Worm (Caenorhabditis elegans) whole organism, L4 larva: ENCODE data around the gene E04F6.4.

ENCODE experiments used
- F44E2.7 ChIP-seq: fragments of 200-800 bp; sonication (Bioruptor generic); IDR thresholded peaks from 2 replicates; pipeline ENCODE4 v2.1.2; 2022; ENCODE audit warnings: missing genetic modification characterization, missing compliant biosample characterization
- T20F7.1 ChIP-seq: fragments of 200-800 bp; sonication (Bioruptor generic); optimal IDR thresholded peaks from 2 replicates; lab custom pipeline; 2018; ENCODE audit warnings: mild to moderate bottlenecking, missing genetic modification characterization, missing compliant biosample characterization
- T26A8.4 ChIP-seq: fragments of 200-800 bp; sonication (Bioruptor generic); IDR thresholded peaks from 2 replicates; pipeline ENCODE4 v1.3.6; 2022; ENCODE audit warnings: missing genetic modification characterization, missing compliant biosample characterization
- Y75B8A.6 ChIP-seq: fragments of 200-800 bp; sonication (Bioruptor generic); IDR thresholded peaks from 2 replicates; pipeline ENCODE4 v1.3.6; 2022; ENCODE audit warnings: missing genetic modification reagents, missing genetic modification characterization, missing compliant biosample characterization
- aha-1 ChIP-seq: fragments of 150-350 bp; peaks from one replicate; lab custom pipeline; 2014; ENCODE audit warnings: missing biosample characterization, missing genetic modification characterization
- arid-1 ChIP-seq: fragments of 200-800 bp; sonication (Bioruptor generic); conservative IDR thresholded peaks from 2 replicates; pipeline ENCODE4 v1.3.6; 2022; ENCODE audit warnings: missing genetic modification reagents, missing genetic modification characterization, missing compliant biosample characterization
- ces-1 ChIP-seq: fragments of 150-350 bp; sonication (generic microtip); optimal IDR thresholded peaks from 4 replicates; lab custom pipeline; 2014; ENCODE audit warnings: missing biosample characterization, missing genetic modification reagents, missing genetic modification characterization
- daf-16 ChIP-seq, 3 experiments: sonication (generic microtip); optimal IDR thresholded peaks; 2 replicates each; lab custom pipeline; 2016 to 2017; ENCODE audit warnings: missing genetic modification characterization in 3 of 3, missing genetic modification reagents in 3 of 3, mild to moderate bottlenecking in 2 of 3, missing compliant biosample characterization in 2 of 3, missing biosample characterization in 1 of 3, moderate library complexity in 1 of 3
- dmd-6 ChIP-seq: fragments of 200-800 bp; sonication (Bioruptor generic); IDR thresholded peaks from 2 replicates; pipeline ENCODE4 v1.3.6; 2022; ENCODE audit warnings: missing genetic modification reagents, missing genetic modification characterization, missing compliant biosample characterization
- dve-1 ChIP-seq: sonication (generic microtip); optimal IDR thresholded peaks from 2 replicates; lab custom pipeline; 2017; ENCODE audit warnings: antibody characterized with exemption, mild to moderate bottlenecking, missing genetic modification characterization, missing compliant biosample characterization; ENCODE audit not compliant: insufficient read depth
- fkh-10 ChIP-seq: fragments of 150-350 bp; optimal IDR thresholded peaks from 2 replicates; lab custom pipeline; 2014; ENCODE audit warnings: missing biosample characterization, missing genetic modification reagents, missing genetic modification characterization
- fos-1 ChIP-seq: fragments of 150-350 bp; optimal IDR thresholded peaks from 2 replicates; lab custom pipeline; 2014; ENCODE audit warnings: missing biosample characterization, missing genetic modification characterization
- hif-1 ChIP-seq, 2 experiments: sonication (generic microtip); optimal IDR thresholded peaks; 2 replicates each; lab custom pipeline; 2016 to 2017; ENCODE audit warnings: missing compliant biosample characterization in 2 of 2, missing genetic modification characterization in 2 of 2, missing genetic modification reagents in 2 of 2, missing genotype in 2 of 2, mild to moderate bottlenecking in 1 of 2
- hlh-11 ChIP-seq: fragments of 200-800 bp; sonication (Bioruptor generic); optimal IDR thresholded peaks from 2 replicates; lab custom pipeline; 2018; ENCODE audit warnings: mild to moderate bottlenecking, missing genetic modification characterization, missing compliant biosample characterization
- hlh-30 ChIP-seq: sonication (generic microtip); optimal IDR thresholded peaks from 2 replicates; lab custom pipeline; 2017; ENCODE audit warnings: antibody characterized with exemption, mild to moderate bottlenecking, missing genetic modification characterization, missing compliant biosample characterization; ENCODE audit not compliant: insufficient read depth
- lin-13 ChIP-seq: fragments of 150-350 bp; optimal IDR thresholded peaks from 2 replicates; lab custom pipeline; 2014; ENCODE audit warnings: missing biosample characterization, missing genetic modification reagents, missing genetic modification characterization
- lin-15B ChIP-seq: fragments of 150-350 bp; sonication (generic microtip); optimal IDR thresholded peaks from 3 replicates; lab custom pipeline; 2014; ENCODE audit warnings: missing biosample characterization, missing genetic modification characterization
- lsy-2 ChIP-seq, 2 experiments: fragments of 150-350 bp in 1 of 2; sonication (generic microtip) in 1 of 2; optimal IDR thresholded peaks; 2 replicates each; lab custom pipeline; 2014 to 2017; ENCODE audit warnings: missing biosample characterization in 2 of 2, missing genetic modification characterization in 2 of 2
- mdl-1 ChIP-seq, 2 experiments: fragments of 150-350 bp in 1 of 2; sonication (generic microtip) in 1 of 2; optimal IDR thresholded peaks; 2 replicates each; lab custom pipeline; 2014 to 2017; ENCODE audit warnings: missing biosample characterization in 2 of 2, missing genetic modification characterization in 2 of 2
- mxl-2 ChIP-seq: fragments of 200-800 bp; sonication (Bioruptor generic); conservative IDR thresholded peaks from 2 replicates; pipeline ENCODE4 v1.3.6; 2022; ENCODE audit warnings: missing genetic modification reagents, missing genetic modification characterization, missing compliant biosample characterization
- mxl-3 ChIP-seq: fragments of 200-800 bp; sonication (Bioruptor generic); optimal IDR thresholded peaks from 2 replicates; lab custom pipeline; 2018; ENCODE audit warnings: mild to moderate bottlenecking, missing genetic modification characterization, missing compliant biosample characterization
- nhr-10 ChIP-seq: fragments of 150-350 bp; optimal IDR thresholded peaks from 2 replicates; lab custom pipeline; 2014; ENCODE audit warnings: missing biosample characterization, missing genetic modification characterization
- nhr-102 ChIP-seq: sonication (generic microtip); optimal IDR thresholded peaks from 2 replicates; lab custom pipeline; 2016; ENCODE audit warnings: mild to moderate bottlenecking, missing genetic modification characterization, moderate library complexity, missing compliant biosample characterization
- nhr-237 ChIP-seq: sonication (generic microtip); optimal IDR thresholded peaks from 2 replicates; lab custom pipeline; 2017; ENCODE audit warnings: missing biosample characterization, missing genetic modification characterization
- nhr-25 ChIP-seq: sonication (generic microtip); optimal IDR thresholded peaks from 2 replicates; lab custom pipeline; 2017; ENCODE audit warnings: missing genetic modification characterization, mild to moderate bottlenecking, missing compliant biosample characterization, antibody characterized with exemption, moderate library complexity, borderline replicate concordance; ENCODE audit not compliant: insufficient read depth
- nhr-28 ChIP-seq: fragments of 150-350 bp; optimal IDR thresholded peaks from 2 replicates; lab custom pipeline; 2014; ENCODE audit warnings: missing biosample characterization, missing genetic modification characterization
- nhr-48 ChIP-seq: sonication (generic microtip); optimal IDR thresholded peaks from 2 replicates; lab custom pipeline; 2016; ENCODE audit warnings: mild to moderate bottlenecking, missing genetic modification characterization, missing compliant biosample characterization
- nhr-76 ChIP-seq: fragments of 150-350 bp; optimal IDR thresholded peaks from 2 replicates; lab custom pipeline; 2014; ENCODE audit warnings: missing biosample characterization, missing genetic modification characterization
- nhr-77 ChIP-seq: fragments of 150-350 bp; optimal IDR thresholded peaks from 2 replicates; lab custom pipeline; 2014; ENCODE audit warnings: missing biosample characterization, missing genetic modification characterization
- pha-4 ChIP-seq, 2 experiments: fragments of 150-350 bp in 1 of 2; fragments of 200-800 bp in 1 of 2; sonication (Bioruptor generic) in 1 of 2; IDR thresholded peaks in 1 of 2; optimal IDR thresholded peaks in 1 of 2; 2 replicates each; pipeline versions ENCODE4 v1.3.6 to Lab custom; 2014 to 2022; ENCODE audit warnings: missing genetic modification characterization in 2 of 2, missing genetic modification reagents in 2 of 2, missing biosample characterization in 1 of 2, missing compliant biosample characterization in 1 of 2
- php-3 ChIP-seq: fragments of 200-800 bp; sonication (Bioruptor generic); IDR thresholded peaks from 2 replicates; pipeline ENCODE4 v1.3.6; 2022; ENCODE audit warnings: missing genetic modification reagents, missing genetic modification characterization, missing compliant biosample characterization
- pqm-1 ChIP-seq: sonication (generic microtip); optimal IDR thresholded peaks from 2 replicates; lab custom pipeline; 2017; ENCODE audit warnings: missing biosample characterization, missing genetic modification characterization
- set-16 ChIP-seq: fragments of 200-800 bp; sonication (Bioruptor generic); IDR thresholded peaks from 2 replicates; pipeline ENCODE4 v1.3.6; 2022; ENCODE audit warnings: missing genetic modification reagents, missing genetic modification characterization, missing compliant biosample characterization
- snpc-4 ChIP-seq: fragments of 150-350 bp; optimal IDR thresholded peaks from 2 replicates; lab custom pipeline; 2014; ENCODE audit warnings: missing biosample characterization, missing genetic modification characterization
- spr-1 ChIP-seq: sonication (generic microtip); optimal IDR thresholded peaks from 2 replicates; lab custom pipeline; 2016; ENCODE audit warnings: mild to moderate bottlenecking, missing genetic modification characterization, missing compliant biosample characterization
- spr-3 ChIP-seq: fragments of 200-800 bp; sonication (Bioruptor generic); optimal IDR thresholded peaks from 2 replicates; lab custom pipeline; 2018; ENCODE audit warnings: mild to moderate bottlenecking, missing genetic modification characterization, missing compliant biosample characterization
- tag-97 ChIP-seq: fragments of 200-800 bp; sonication (Bioruptor generic); IDR thresholded peaks from 2 replicates; pipeline ENCODE4 v1.3.6; 2022; ENCODE audit warnings: missing genetic modification characterization, missing compliant biosample characterization
- unc-62 ChIP-seq, 3 experiments: fragments of 150-350 bp in 1 of 3; sonication (generic microtip); optimal IDR thresholded peaks in 2 of 3; peaks in 1 of 3; 1 replicate in 1 of 3; 2 replicates in 2 of 3; lab custom pipeline; 2014 to 2017; ENCODE audit warnings: missing biosample characterization in 3 of 3, missing genetic modification characterization in 3 of 3, missing genetic modification reagents in 3 of 3, missing genotype in 1 of 3
- vab-7 ChIP-seq: fragments of 200-800 bp; sonication (Bioruptor generic); IDR thresholded peaks from 2 replicates; pipeline ENCODE4 v1.3.6; 2022; ENCODE audit warnings: missing genetic modification reagents, missing genetic modification characterization, missing compliant biosample characterization

E04F6.4 gene

DNA sequence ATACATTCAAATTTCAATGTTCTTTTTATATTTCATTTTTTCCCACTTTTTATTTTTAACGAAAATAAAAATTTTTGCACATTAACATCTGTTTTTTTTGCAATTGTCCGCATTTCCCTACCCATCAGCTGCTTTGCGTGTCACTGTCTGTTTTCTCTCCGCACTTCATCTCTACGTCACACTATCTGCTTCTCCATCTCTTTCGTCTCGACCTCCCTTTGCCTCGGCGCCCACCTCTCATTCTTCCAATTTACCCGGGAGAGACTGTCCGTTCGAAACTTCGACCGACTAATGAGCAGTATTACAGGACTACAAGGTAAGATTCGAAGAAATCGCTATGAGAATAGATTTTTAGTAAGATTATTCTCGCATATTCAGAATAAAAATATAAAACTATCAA is 33.8 kb upstream of the E04F6.4 start, which contains the start of gene C27H5.2 (continued):
- TF ChIP-seq pha-4 (GFP tag; IDR thresholded peaks at IDR 0.05; lab: Robert Waterston, UW): no peak
- TF ChIP-seq pha-4 (tag; optimal IDR thresholded peaks at IDR 0.05; lab: Kevin White, UChicago): no peak

DNA sequence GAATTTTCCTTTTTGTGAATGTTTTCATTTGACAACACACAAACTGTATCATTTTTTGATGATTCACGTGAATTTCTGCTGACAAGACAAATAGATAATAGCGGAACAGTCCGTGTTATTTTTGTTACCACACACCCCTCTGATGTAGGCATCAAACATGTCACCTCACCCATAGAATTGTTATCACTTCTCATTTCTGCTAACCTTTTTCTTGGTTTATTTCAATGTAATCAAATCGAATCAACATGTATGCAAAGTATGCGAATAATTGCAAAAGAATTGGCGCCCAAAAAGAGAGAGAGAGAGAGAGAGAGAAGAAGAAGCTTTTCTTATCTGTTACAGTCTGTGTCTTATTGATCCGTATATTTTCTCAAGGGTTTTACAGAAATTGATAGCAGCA is 31.8 kb upstream of the E04F6.4 start:
- peak; percentile 69 for TF ChIP-seq pqm-1 (tag; lab: Kevin White, UChicago)
- TF ChIP-seq nhr-77 (tag; lab: Kevin White, UChicago): peak; percentile 68
- peak; percentile 75 for TF ChIP-seq hlh-11 (tag; lab: Kevin White, UChicago)
- TF ChIP-seq nhr-28 (tag; lab: Kevin White, UChicago): peak; percentile 93
- no peak for TF ChIP-seq spr-3 (GFP tag; lab: Kevin White, UChicago)
- TF ChIP-seq snpc-4: no peak
- peak; percentile 19 for TF ChIP-seq nhr-48 (tag; lab: Kevin White, UChicago)
- peak; percentile 57 for TF ChIP-seq dve-1 (tag; lab: Kevin White, UChicago)
- TF ChIP-seq daf-16 (GFP tag; optimal IDR thresholded peaks at IDR 0.05; lab: Kevin White, UChicago): no peak
- TF ChIP-seq daf-16 (tag; optimal IDR thresholded peaks at IDR 0.05; lab: Kevin White, UChicago): peak; percentile 95
- TF ChIP-seq pha-4 (GFP tag; IDR thresholded peaks at IDR 0.05; lab: Robert Waterston, UW): no peak
- TF ChIP-seq pha-4 (tag; optimal IDR thresholded peaks at IDR 0.05; lab: Kevin White, UChicago): peak; percentile 42
- TF ChIP-seq mdl-1 (tag; optimal IDR thresholded peaks at IDR 0.05; lab: Kevin White, UChicago): peak in 1 of 2 experiments; percentile 39
- TF ChIP-seq lsy-2 (tag; optimal IDR thresholded peaks at IDR 0.05; lab: Kevin White, UChicago): peak in 1 of 2 experiments; percentile 36
- TF ChIP-seq mxl-3 (GFP tag; lab: Kevin White, UChicago): peak; percentile 33
- TF ChIP-seq T20F7.1 (GFP tag; lab: Kevin White, UChicago): peak; percentile 11
- TF ChIP-seq tag-97 (GFP tag; lab: Robert Waterston, UW): no peak
- peak in 1 of 2 experiments; percentile 69 for TF ChIP-seq unc-62 (GFP tag; optimal IDR thresholded peaks at IDR 0.05 in 1 of 2; lab: Kevin White, UChicago)
- TF ChIP-seq unc-62 (tag; optimal IDR thresholded peaks at IDR 0.05; lab: Kevin White, UChicago): no peak
- peak; percentile 79; the same call in 1 of the 2 replicates for TF ChIP-seq mxl-2
- peak; percentile 25 for TF ChIP-seq hlh-30
- no peak for TF ChIP-seq fkh-10 (GFP tag; lab: Kevin White, UChicago)
- peak; percentile 68 for TF ChIP-seq php-3 (GFP tag; lab: Robert Waterston, UW)
- TF ChIP-seq set-16 (GFP tag; lab: Robert Waterston, UW): no peak
- peak; percentile 78 for TF ChIP-seq dmd-6 (GFP tag; lab: Robert Waterston, UW)
- TF ChIP-seq, all 104 proteins: peak for 17

- TF ChIP-seq lin-15B (tag; lab: Kevin White, UChicago): no peak
- peak in 1 of 2 experiments; percentile 30 for TF ChIP-seq unc-62 (GFP tag; optimal IDR thresholded peaks at IDR 0.05 in 1 of 2; lab: Kevin White, UChicago)
- no peak for TF ChIP-seq unc-62 (tag; optimal IDR thresholded peaks at IDR 0.05; lab: Kevin White, UChicago)
- TF ChIP-seq T26A8.4 (GFP tag; lab: Robert Waterston, UW): no peak
- no peak for TF ChIP-seq arid-1 (GFP tag; lab: Robert Waterston, UW)
- TF ChIP-seq vab-7 (GFP tag; lab: Robert Waterston, UW): no peak
These were observed 27.7 kb upstream of the E04F6.4 start, which contains the start of gene C27H5.12 for ce11 chrII:7161512-7161911. Gene C27H5.12 (minus strand): TSS chrII:7161612.

- TF ChIP-seq nhr-77 (tag; lab: Kevin White, UChicago): no peak
- TF ChIP-seq unc-62 (GFP tag; optimal IDR thresholded peaks at IDR 0.05 in 1 of 2; lab: Kevin White, UChicago): peak in 1 of 2 experiments; percentile 76
- no peak for TF ChIP-seq unc-62 (tag; optimal IDR thresholded peaks at IDR 0.05; lab: Kevin White, UChicago)
These were observed 23.5 kb upstream of the E04F6.4 start, which contains the start of gene mfsd-13.2 for ce11 chrII:7165749-7166148. Gene mfsd-13.2 (minus strand): TSS chrII:7165849.

DNA sequence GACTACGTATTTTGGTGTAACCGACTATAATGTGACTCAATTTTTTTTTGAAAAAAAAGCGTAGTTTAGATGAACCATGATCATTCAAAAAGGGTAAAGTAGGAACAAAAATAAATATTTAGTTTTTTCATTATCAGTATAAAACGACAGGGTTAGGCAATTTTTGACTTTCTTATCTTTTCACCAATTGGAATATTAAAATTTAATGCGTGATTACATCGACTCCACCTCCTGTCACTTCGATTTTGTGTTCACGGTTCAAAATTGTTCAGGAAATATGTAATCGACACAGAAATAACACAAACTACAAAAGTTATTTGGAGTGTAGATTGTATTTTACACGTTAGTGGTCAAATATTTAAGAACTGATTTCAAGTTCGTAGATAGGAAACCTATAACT is 22.5 kb upstream of the E04F6.4 start:
- TF ChIP-seq F44E2.7 (no peak), mxl-2 (no peak), hlh-30 (no peak), fos-1 (tag; lab: Kevin White, UChicago) (no peak), dmd-6 (GFP tag; lab: Robert Waterston, UW) (peak; percentile 91), nhr-25 (no peak), nhr-237 (tag; lab: Kevin White, UChicago) (no peak), ces-1 (GFP tag; lab: Kevin White, UChicago) (no peak), lin-13 (no peak), nhr-10 (tag; lab: Kevin White, UChicago) (no peak), php-3 (GFP tag; lab: Robert Waterston, UW) (peak; percentile 90), nhr-102 (tag; lab: Kevin White, UChicago) (peak; percentile 46), hif-1 (tag; optimal IDR thresholded peaks at IDR 0.05; lab: Kevin White, UChicago) (no peak), lin-15B (tag; lab: Kevin White, UChicago) (no peak), nhr-76 (no peak), aha-1 (no peak), spr-1 (no peak), Y75B8A.6 (GFP tag; lab: Robert Waterston, UW) (no peak)
